Worm (Caenorhabditis elegans): Measurements from ENCODE around the gene ent-5.
A peak's percentile ranks its signal among the peaks of the same experiment; 100 is the strongest.

ent-5 gene

DNA sequence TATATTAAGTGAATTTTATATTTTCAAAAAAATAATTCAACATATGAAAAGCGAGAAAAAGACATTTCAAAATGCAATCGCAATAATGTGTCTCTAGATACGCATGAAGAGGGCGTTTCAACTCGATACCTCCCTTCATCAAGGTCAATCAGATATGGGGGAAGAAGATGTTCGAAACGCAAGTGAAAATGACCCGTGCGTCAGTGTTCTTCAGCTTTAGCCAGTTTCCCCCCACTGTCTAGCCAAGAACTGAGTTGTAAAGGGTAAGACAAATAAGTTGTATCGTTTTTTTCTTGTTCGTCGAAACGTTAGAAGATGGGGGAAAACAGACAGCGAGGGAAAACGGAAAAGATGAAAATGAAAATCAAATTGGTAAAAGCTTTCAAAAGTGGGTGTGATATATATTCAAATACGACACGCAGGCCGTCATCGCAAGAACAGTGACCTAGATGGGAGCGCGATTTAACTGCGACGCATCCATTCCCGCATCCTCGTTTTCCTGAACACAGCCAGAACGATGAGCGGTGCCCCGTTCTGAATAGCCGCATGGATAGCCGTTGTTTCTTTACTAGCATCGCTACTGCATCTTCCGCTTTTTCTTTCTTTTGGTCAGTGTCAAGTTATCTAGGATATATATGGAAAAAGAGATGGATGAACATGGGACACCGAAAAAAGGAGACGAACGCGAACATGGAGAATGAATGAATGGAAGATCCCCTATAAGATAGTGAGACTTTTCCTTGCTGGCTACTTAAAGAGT lies 45.8 kb upstream of the ent-5 start:
- no peak for TF ChIP-seq aly-2 (tag; optimal IDR thresholded peaks at IDR 0.05)
- TF ChIP-seq nhr-111 (GFP tag; optimal IDR thresholded peaks at IDR 0.05): no peak
- no peak for TF ChIP-seq ZK337.2 (GFP tag; IDR thresholded peaks at IDR 0.05)
- TF ChIP-seq lin-29 (GFP tag; IDR thresholded peaks at IDR 0.05): no peak
- no peak for TF ChIP-seq set-16 (GFP tag; IDR thresholded peaks at IDR 0.05)
- TF ChIP-seq lin-15B (tag; optimal IDR thresholded peaks at IDR 0.05): no peak
- no peak for TF ChIP-seq ctbp-1 (GFP tag; IDR thresholded peaks at IDR 0.05)
- no peak for TF ChIP-seq nhr-25 (tag; optimal IDR thresholded peaks at IDR 0.05; ENCODE audit: borderline replicate concordance, insufficient read depth)
- TF ChIP-seq attf-4 (tag; optimal IDR thresholded peaks at IDR 0.05): no peak
- no peak for TF ChIP-seq nhr-237 (tag; optimal IDR thresholded peaks at IDR 0.05)
- no peak for TF ChIP-seq unc-62 (GFP tag; optimal IDR thresholded peaks at IDR 0.05 in 1 of 2)
- no peak for TF ChIP-seq unc-62 (tag; optimal IDR thresholded peaks at IDR 0.05)

DNA sequence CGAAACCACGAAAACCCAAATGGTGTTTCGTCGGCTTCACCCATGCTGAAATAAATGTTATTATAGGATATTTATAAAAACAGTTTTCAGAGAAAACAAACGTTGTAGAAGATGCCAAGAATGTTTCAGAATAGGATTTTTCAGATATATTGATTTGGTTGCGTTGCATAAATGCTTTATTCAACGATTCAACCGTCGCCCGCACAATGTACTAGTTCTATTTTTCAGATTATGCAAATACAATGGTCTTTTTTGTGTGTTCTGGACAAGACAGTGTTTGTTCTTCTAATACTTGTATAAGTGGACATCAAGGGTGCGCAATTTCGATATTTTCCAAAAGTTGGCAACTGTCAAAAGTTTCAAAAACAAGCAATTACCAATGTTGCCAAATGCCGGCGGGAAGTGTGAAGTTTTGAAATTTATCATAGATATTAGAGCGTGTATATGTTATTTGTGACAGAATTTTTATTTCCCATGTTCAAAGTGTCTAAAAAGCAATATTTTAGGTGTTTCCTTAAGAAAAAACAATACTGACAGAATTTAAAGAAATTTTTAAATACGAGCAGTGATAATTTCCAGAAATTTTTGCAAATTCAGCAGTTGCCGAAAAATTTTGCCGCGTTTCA lies 42.3 kb upstream of the ent-5 start, which contains the start of gene K02G10.5:
K02G10.5 (minus strand) TSS at position 51 of the 626 bp plus-strand sequence.
- no peak for TF ChIP-seq hlh-11 (tag; optimal IDR thresholded peaks at IDR 0.05)
- TF ChIP-seq aha-1 (tag): peak; percentile 62
- TF ChIP-seq unc-62 (GFP tag; optimal IDR thresholded peaks at IDR 0.05 in 1 of 2): peak in 1 of 2 experiments; percentile 79
- no peak for TF ChIP-seq unc-62 (tag; optimal IDR thresholded peaks at IDR 0.05)
- TF ChIP-seq T26A8.4 (GFP tag; IDR thresholded peaks at IDR 0.05): no peak
- TF ChIP-seq lim-7 (GFP tag; IDR thresholded peaks at IDR 0.05): no peak
- no peak for TF ChIP-seq dve-1 (tag; optimal IDR thresholded peaks at IDR 0.05; ENCODE audit: insufficient read depth)
- no peak for TF ChIP-seq fos-1 (tag; optimal IDR thresholded peaks at IDR 0.05)
- no peak for TF ChIP-seq sdz-12 (GFP tag; optimal IDR thresholded peaks at IDR 0.05)
- no peak for TF ChIP-seq D1046.2 (GFP tag; IDR thresholded peaks at IDR 0.05)

DNA sequence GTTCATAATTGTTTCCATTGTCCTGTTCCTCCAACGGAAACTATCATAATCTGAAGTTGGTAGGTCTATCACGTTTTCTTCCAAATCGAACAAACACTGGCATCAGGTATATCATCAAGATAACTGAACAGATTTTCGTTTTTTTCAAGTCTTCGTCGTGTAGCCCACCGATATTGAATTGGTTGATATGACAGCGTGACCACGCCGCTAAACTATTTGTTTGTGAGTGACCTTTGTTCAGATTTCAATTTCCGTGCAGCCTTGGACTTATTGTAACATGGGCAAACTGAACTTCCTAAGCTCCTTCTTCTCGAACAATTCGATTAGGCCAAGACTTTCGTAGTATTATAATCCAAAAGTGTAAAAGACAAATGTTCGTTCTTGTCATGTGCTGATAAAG lies 36.6 kb upstream of the ent-5 start:
- TF ChIP-seq mdl-1 (tag; optimal IDR thresholded peaks at IDR 0.05): peak in 1 of 2 experiments; percentile 23
- TF ChIP-seq hlh-30 (tag; optimal IDR thresholded peaks at IDR 0.05; ENCODE audit: insufficient read depth): peak; percentile 3
- TF ChIP-seq nhr-28 (tag; optimal IDR thresholded peaks at IDR 0.05): peak; percentile 33
- TF ChIP-seq daf-19 (GFP tag; conservative IDR thresholded peaks at IDR 0.05): no peak
- no peak for TF ChIP-seq R02D3.7 (tag; optimal IDR thresholded peaks at IDR 0.05)
- peak in 1 of 2 experiments; percentile 55 for TF ChIP-seq unc-62 (GFP tag; optimal IDR thresholded peaks at IDR 0.05 in 1 of 2)
- no peak for TF ChIP-seq unc-62 (tag; optimal IDR thresholded peaks at IDR 0.05)

DNA sequence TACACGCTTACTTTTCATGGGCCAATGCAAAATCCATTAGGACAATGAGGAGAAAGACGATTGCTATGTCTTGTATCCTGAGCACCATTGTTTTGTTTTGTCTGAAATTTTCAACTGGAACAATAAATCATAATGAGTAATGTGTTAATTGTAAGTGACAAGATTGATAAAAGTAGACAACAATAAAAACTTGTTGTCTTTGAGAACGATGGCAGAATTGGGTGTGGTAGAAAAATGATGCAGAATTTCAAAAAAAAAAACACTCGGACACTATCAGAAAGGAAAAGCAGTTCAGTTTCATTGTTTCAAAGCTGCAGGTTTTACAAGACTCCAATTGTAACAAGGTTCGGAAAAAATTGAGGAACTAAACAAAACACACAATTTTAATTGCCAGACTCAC lies 33.6 kb upstream of the ent-5 start, which contains the start of gene K02G10.15:
K02G10.15 (minus strand) TSS at position 101 of the 400 bp plus-strand sequence.
- TF ChIP-seq nhr-6 (tag; optimal IDR thresholded peaks at IDR 0.05) (no peak), ces-1 (GFP tag; optimal IDR thresholded peaks at IDR 0.05) (no peak), unc-39 (tag; optimal IDR thresholded peaks at IDR 0.05) (no peak), ama-1 (optimal IDR thresholded peaks at IDR 0.05) (no peak), nhr-237 (tag; optimal IDR thresholded peaks at IDR 0.05) (no peak), nhr-10 (tag; optimal IDR thresholded peaks at IDR 0.05) (no peak), lin-38 (GFP tag; IDR thresholded peaks at IDR 0.05) (no peak), dmd-8 (GFP tag; IDR thresholded peaks at IDR 0.05) (no peak), daf-16 (GFP tag; optimal IDR thresholded peaks at IDR 0.05) (no peak), daf-16 (tag; optimal IDR thresholded peaks at IDR 0.05) (no peak), lin-13 (GFP tag; optimal IDR thresholded peaks at IDR 0.05) (no peak), lin-29 (GFP tag; IDR thresholded peaks at IDR 0.05) (no peak), ceh-44 (GFP tag; IDR thresholded peaks at IDR 0.05) (no peak), zip-2 (tag; optimal IDR thresholded peaks at IDR 0.05) (no peak), pqm-1 (tag; optimal IDR thresholded peaks at IDR 0.05) (no peak)
